Fruit fly (Drosophila melanogaster) whole organism, embryonic: ENCODE results near the gene Abl.

ENCODE experiments used
- CG12942 ChIP-seq: fragments of 200-800 bp; sonication (Bioruptor generic); optimal IDR thresholded peaks from 3 replicates; lab custom pipeline; 2016; ENCODE audit warnings: missing biosample characterization, missing genetic modification characterization
- CG4820 ChIP-seq: fragments of 200-800 bp; sonication (Bioruptor generic); optimal IDR thresholded peaks from 3 replicates; lab custom pipeline; 2016; ENCODE audit warnings: missing biosample characterization, missing genetic modification characterization
- CG6813 ChIP-seq: fragments of 200-800 bp; sonication (Bioruptor generic); optimal IDR thresholded peaks from 2 replicates; lab custom pipeline; 2017; ENCODE audit warnings: missing biosample characterization, missing genetic modification characterization, mild to moderate bottlenecking, moderate library complexity, missing genetic modification reagents
- CG9437 ChIP-seq: fragments of 200-800 bp; sonication (Bioruptor generic); optimal IDR thresholded peaks from 2 replicates; lab custom pipeline; 2018; ENCODE audit warnings: missing biosample characterization, mild to moderate bottlenecking, missing genetic modification characterization
- E2f1 ChIP-seq: fragments of 200-800 bp; sonication (Bioruptor generic); IDR thresholded peaks from 2 replicates; pipeline ENCODE4 v1.3.6; 2022; ENCODE audit warnings: missing biosample characterization, missing genetic modification characterization
- Mad ChIP-seq: fragments of 200-800 bp; sonication (Bioruptor generic); optimal IDR thresholded peaks from 2 replicates; lab custom pipeline; 2016; ENCODE audit warnings: missing biosample characterization, missing genetic modification characterization
- Neu2 ChIP-seq: fragments of 200-800 bp; sonication (Bioruptor generic); optimal IDR thresholded peaks from 3 replicates; lab custom pipeline; 2016; ENCODE audit warnings: missing biosample characterization, missing genetic modification characterization, borderline replicate concordance
- dan ChIP-seq: fragments of 200-800 bp; sonication (Bioruptor generic); IDR thresholded peaks from 2 replicates; pipeline ENCODE4 v1.3.6; 2022; ENCODE audit warnings: missing biosample characterization, missing genetic modification characterization
- hkb ChIP-seq, 2 experiments: fragments of 200-800 bp in 1 of 2; fragments of >200 bp in 1 of 2; sonication (Bioruptor generic) in 1 of 2; IDR thresholded peaks in 1 of 2; optimal IDR thresholded peaks in 1 of 2; 2 replicates each; pipeline versions ENCODE4 v1.3.6 to Lab custom; 2017 to 2022; ENCODE audit warnings: missing biosample characterization in 1 of 2, missing genetic modification characterization in 1 of 2
- nmo ChIP-seq: fragments of 200-800 bp; sonication (Bioruptor generic); optimal IDR thresholded peaks from 2 replicates; lab custom pipeline; 2018; ENCODE audit warnings: missing biosample characterization, mild to moderate bottlenecking, missing genetic modification characterization, moderate library complexity
- schlank ChIP-seq: fragments of 200-800 bp; sonication (Bioruptor generic); optimal IDR thresholded peaks from 2 replicates; lab custom pipeline; 2018; ENCODE audit warnings: missing biosample characterization, mild to moderate bottlenecking, missing genetic modification characterization
- slbo ChIP-seq: fragments of 200-800 bp; sonication (Bioruptor generic); IDR thresholded peaks from 2 replicates; pipeline ENCODE4 v1.3.6; 2022; ENCODE audit warnings: missing biosample characterization, missing genetic modification characterization

- no peak for TF ChIP-seq CG6813 (GFP tag; lab: Kevin White, UChicago)
- no peak for TF ChIP-seq Neu2 (GFP tag; lab: Kevin White, UChicago)
- no peak for TF ChIP-seq CG4820
- no peak for TF ChIP-seq hkb (optimal IDR thresholded peaks at IDR 0.05; lab: Kevin White, UChicago)
- TF ChIP-seq hkb (GFP tag; IDR thresholded peaks at IDR 0.05; lab: Robert Waterston, UW) = no peak
- no peak for TF ChIP-seq nmo (GFP tag; lab: Kevin White, UChicago)
- no peak for TF ChIP-seq E2f1 (GFP tag; lab: Robert Waterston, UW)
- TF ChIP-seq slbo = no peak
- no peak for TF ChIP-seq CG9437 (GFP tag; lab: Kevin White, UChicago)
- TF ChIP-seq CG12942 (GFP tag; lab: Kevin White, UChicago) = no peak
- TF ChIP-seq schlank = no peak
- no peak for TF ChIP-seq dan (GFP tag; lab: Robert Waterston, UW)
- no peak for TF ChIP-seq Mad (GFP tag; lab: Kevin White, UChicago)
Observed at dm6 chr3L:16629793-16630192, 17.9 kb downstream of the Abl start.
